Fruit fly (Drosophila melanogaster) whole organism, embryonic: Measurements from ENCODE around the gene Trax.

Experiments used
- ATbp ChIP-seq: fragments of 200-800 bp; sonication (Bioruptor generic); optimal IDR thresholded peaks from 2 replicates; lab custom pipeline; 2017; ENCODE audit warnings: missing biosample characterization, mild to moderate bottlenecking, missing genetic modification characterization, missing genetic modification reagents
- Asciz ChIP-seq: fragments of 200-800 bp; sonication (Bioruptor generic); optimal IDR thresholded peaks from 2 replicates; lab custom pipeline; 2017; ENCODE audit warnings: missing biosample characterization, mild to moderate bottlenecking, missing genetic modification characterization, missing genetic modification reagents
- Awh ChIP-seq: fragments of 200-800 bp; sonication (Bioruptor generic); IDR thresholded peaks from 2 replicates; pipeline ENCODE4, ENCODE4 v1.3.6; 2022; ENCODE audit warnings: missing biosample characterization, missing genetic modification characterization
- CG11093 ChIP-seq: fragments of 200-800 bp; sonication (Bioruptor generic); IDR thresholded peaks from 3 replicates; pipeline ENCODE4 v1.3.6; 2022; ENCODE audit warnings: missing biosample characterization, missing genetic modification characterization
- CG12391 ChIP-seq: fragments of 200-800 bp; sonication (Bioruptor generic); optimal IDR thresholded peaks from 3 replicates; lab custom pipeline; 2018; ENCODE audit warnings: missing biosample characterization, mild to moderate bottlenecking, missing genetic modification characterization, moderate library complexity
- CG13424 ChIP-seq: fragments of 200-800 bp; sonication (Bioruptor generic); optimal IDR thresholded peaks from 2 replicates; lab custom pipeline; 2019; ENCODE audit warnings: missing biosample characterization, mild to moderate bottlenecking, missing genetic modification characterization, moderate library complexity
- CG14710 ChIP-seq: fragments of 200-800 bp; sonication (Bioruptor generic); optimal IDR thresholded peaks from 3 replicates; lab custom pipeline; 2019; ENCODE audit warnings: missing biosample characterization, mild to moderate bottlenecking, missing genetic modification characterization, moderate library complexity
- CG15479 ChIP-seq: fragments of 200-800 bp; sonication (Bioruptor generic); optimal IDR thresholded peaks from 3 replicates; lab custom pipeline; 2019; ENCODE audit warnings: missing biosample characterization, mild to moderate bottlenecking, missing genetic modification characterization, moderate library complexity
- CG17186 ChIP-seq: fragments of 200-800 bp; sonication (Bioruptor generic); optimal IDR thresholded peaks from 3 replicates; lab custom pipeline; 2017; ENCODE audit warnings: missing biosample characterization, missing genetic modification reagents, missing genetic modification characterization
- CG17361 ChIP-seq: fragments of 200-800 bp; sonication (Bioruptor generic); IDR thresholded peaks from 3 replicates; pipeline ENCODE4 v1.3.6; 2022; ENCODE audit warnings: missing biosample characterization, missing genetic modification characterization
- CG2199 ChIP-seq: fragments of 200-800 bp; sonication (Bioruptor generic); IDR thresholded peaks from 3 replicates; pipeline ENCODE4 v1.3.6; 2022; ENCODE audit warnings: missing biosample characterization, missing genetic modification characterization
- CG2712 ChIP-seq: fragments of 200-800 bp; optimal IDR thresholded peaks from 3 replicates; lab custom pipeline; 2019; ENCODE audit warnings: missing biosample characterization, mild to moderate bottlenecking, missing genetic modification characterization, moderate library complexity
- CG3065 ChIP-seq: fragments of 200-800 bp; sonication (Bioruptor generic); optimal IDR thresholded peaks from 2 replicates; lab custom pipeline; 2016; ENCODE audit warnings: missing biosample characterization, missing genetic modification characterization
- CG3407 ChIP-seq: fragments of 200-800 bp; sonication (Bioruptor generic); optimal IDR thresholded peaks from 2 replicates; lab custom pipeline; 2018; ENCODE audit warnings: missing biosample characterization, mild to moderate bottlenecking, missing genetic modification characterization
- CG4360 ChIP-seq: fragments of 200-800 bp; sonication (Bioruptor generic); IDR thresholded peaks from 2 replicates; pipeline ENCODE4 v1.3.6; 2022; ENCODE audit warnings: missing biosample characterization, missing genetic modification characterization
- CG6689 ChIP-seq: fragments of 200-800 bp; sonication (Bioruptor generic); IDR thresholded peaks from 2 replicates; pipeline ENCODE4 v1.3.6; 2022; ENCODE audit warnings: missing biosample characterization, missing genetic modification characterization
- CG7928 ChIP-seq: fragments of 200-800 bp; sonication (Bioruptor generic); optimal IDR thresholded peaks from 2 replicates; lab custom pipeline; 2017; ENCODE audit warnings: missing biosample characterization, mild to moderate bottlenecking, missing genetic modification characterization
- CG9437 ChIP-seq: fragments of 200-800 bp; sonication (Bioruptor generic); optimal IDR thresholded peaks from 2 replicates; lab custom pipeline; 2018; ENCODE audit warnings: missing biosample characterization, mild to moderate bottlenecking, missing genetic modification characterization
- CG9932 ChIP-seq: fragments of 200-800 bp; sonication (Bioruptor generic); IDR thresholded peaks from 2 replicates; pipeline ENCODE4 v1.3.6; 2022; ENCODE audit warnings: missing biosample characterization, missing genetic modification characterization
- CkIIα-i1 ChIP-seq: fragments of 200-800 bp; sonication (Bioruptor generic); IDR thresholded peaks from 2 replicates; pipeline ENCODE4 v1.3.6; 2022; ENCODE audit warnings: missing biosample characterization, missing genetic modification characterization
- Drgx ChIP-seq: fragments of 200-800 bp; sonication (Bioruptor generic); IDR thresholded peaks from 2 replicates; pipeline ENCODE4 v1.3.6; 2022; ENCODE audit warnings: missing biosample characterization, missing genetic modification characterization
- Ets65A ChIP-seq: fragments of 200-800 bp; sonication (Bioruptor generic); peaks from one replicate; lab custom pipeline; 2016; ENCODE audit warnings: missing biosample characterization, missing genetic modification characterization
- HLH3B ChIP-seq: fragments of 200-800 bp; sonication (Bioruptor generic); IDR thresholded peaks from 2 replicates; pipeline ENCODE4 v1.3.6; 2022; ENCODE audit warnings: missing biosample characterization, missing genetic modification characterization
- Hr39 ChIP-seq: fragments of >200 bp; optimal IDR thresholded peaks from 2 replicates; lab custom pipeline; 2017
- Hr51 ChIP-seq, 2 experiments: fragments of 200-800 bp; sonication (Bioruptor generic); optimal IDR thresholded peaks; 2 replicates in 1 of 2; 3 replicates in 1 of 2; lab custom pipeline; 2016 to 2018; ENCODE audit warnings: missing biosample characterization in 2 of 2, missing genetic modification characterization in 2 of 2, mild to moderate bottlenecking in 1 of 2, moderate library complexity in 1 of 2
- Nf-YA ChIP-seq: fragments of 200-800 bp; sonication (Bioruptor generic); IDR thresholded peaks from 2 replicates; pipeline ENCODE4 v1.3.6; 2022; ENCODE audit warnings: missing biosample characterization, missing genetic modification characterization
- Poxn ChIP-seq: fragments of 200-800 bp; sonication (Bioruptor generic); IDR thresholded peaks from 2 replicates; pipeline ENCODE4 v1.3.6; 2022; ENCODE audit warnings: missing biosample characterization, missing genetic modification characterization
- Sin3A ChIP-seq: fragments of >200 bp; optimal IDR thresholded peaks from 2 replicates; lab custom pipeline; 2018
- Sox102F ChIP-seq: fragments of 200-800 bp; sonication (Bioruptor generic); optimal IDR thresholded peaks from 2 replicates; lab custom pipeline; 2018; ENCODE audit warnings: missing biosample characterization, mild to moderate bottlenecking, missing genetic modification characterization, moderate library complexity
- Sry-β ChIP-seq: fragments of 200-800 bp; sonication (Bioruptor generic); optimal IDR thresholded peaks from 2 replicates; lab custom pipeline; 2018; ENCODE audit warnings: missing biosample characterization, mild to moderate bottlenecking, missing genetic modification characterization, moderate library complexity
- Tbp ChIP-seq: fragments of >200 bp; optimal IDR thresholded peaks from 2 replicates; lab custom pipeline; 2018; ENCODE audit warnings: missing biosample characterization, missing genetic modification characterization
- abd-A ChIP-seq: fragments of 200-800 bp; sonication (Bioruptor generic); optimal IDR thresholded peaks from 3 replicates; lab custom pipeline; 2019; ENCODE audit warnings: missing biosample characterization, mild to moderate bottlenecking, missing genetic modification characterization, moderate library complexity
- ase ChIP-seq: fragments of 200-800 bp; sonication (Bioruptor generic); IDR thresholded peaks from 3 replicates; pipeline ENCODE4 v1.3.6; 2022; ENCODE audit warnings: missing biosample characterization, missing genetic modification characterization
- ato ChIP-seq: fragments of 200-800 bp; sonication (Bioruptor generic); IDR thresholded peaks from 2 replicates; pipeline ENCODE4 v1.3.6; 2022; ENCODE audit warnings: missing biosample characterization, missing genetic modification characterization; ENCODE audit not compliant: partially characterized antibody
- br ChIP-seq: fragments of >200 bp; optimal IDR thresholded peaks from 2 replicates; lab custom pipeline; 2017
- cad ChIP-seq: fragments of >200 bp; optimal IDR thresholded peaks from 2 replicates; lab custom pipeline; 2017; ENCODE audit warnings: missing biosample characterization, missing genetic modification characterization
- eve ChIP-seq, 2 experiments: fragments of >200 bp; optimal IDR thresholded peaks; 2 replicates each; lab custom pipeline; 2017; ENCODE audit warnings: missing biosample characterization in 2 of 2, missing genetic modification characterization in 2 of 2
- gem ChIP-seq: fragments of 200-800 bp; sonication (Bioruptor generic); optimal IDR thresholded peaks from 2 replicates; lab custom pipeline; 2019; ENCODE audit warnings: missing biosample characterization, mild to moderate bottlenecking, missing genetic modification characterization, moderate library complexity
- grau ChIP-seq: fragments of 200-800 bp; optimal IDR thresholded peaks from 3 replicates; lab custom pipeline; 2019; ENCODE audit warnings: missing biosample characterization, mild to moderate bottlenecking, missing genetic modification characterization, moderate library complexity
- jumu ChIP-seq: fragments of 200-800 bp; sonication (Bioruptor generic); optimal IDR thresholded peaks from 3 replicates; lab custom pipeline; 2016; ENCODE audit warnings: missing biosample characterization, missing genetic modification characterization
- pan ChIP-seq, 4 experiments: fragments of >200 bp in 3 of 4; fragments of 200-800 bp in 1 of 4; sonication (Bioruptor generic) in 1 of 4; optimal IDR thresholded peaks in 3 of 4; IDR thresholded peaks in 1 of 4; 2 replicates each; pipeline versions ENCODE4 v1.3.6 to Lab custom; 2017 to 2022; ENCODE audit warnings: missing biosample characterization in 2 of 4, missing genetic modification characterization in 2 of 4, mixed read lengths in 1 of 4
- phol ChIP-seq: fragments of 200-800 bp; sonication (Bioruptor generic); optimal IDR thresholded peaks from 3 replicates; lab custom pipeline; 2018; ENCODE audit warnings: missing biosample characterization, mild to moderate bottlenecking, missing genetic modification characterization, moderate library complexity
- row ChIP-seq: fragments of 200-800 bp; sonication (Bioruptor generic); IDR thresholded peaks from 3 replicates; pipeline ENCODE4 v1.3.6; 2022; ENCODE audit warnings: missing biosample characterization, missing genetic modification characterization
- slbo ChIP-seq: fragments of 200-800 bp; sonication (Bioruptor generic); IDR thresholded peaks from 2 replicates; pipeline ENCODE4 v1.3.6; 2022; ENCODE audit warnings: missing biosample characterization, missing genetic modification characterization
- sob ChIP-seq: fragments of 200-800 bp; sonication (Bioruptor generic); IDR thresholded peaks from 2 replicates; pipeline ENCODE4 v1.3.6; 2022; ENCODE audit warnings: missing biosample characterization, missing genetic modification characterization
- sr ChIP-seq: fragments of 200-800 bp; sonication (Bioruptor generic); IDR thresholded peaks from 3 replicates; pipeline ENCODE4 v1.3.6; 2022; ENCODE audit warnings: missing biosample characterization, missing genetic modification characterization
- trh ChIP-seq: fragments of 200-800 bp; sonication (Bioruptor generic); optimal IDR thresholded peaks from 2 replicates; lab custom pipeline; 2016; ENCODE audit warnings: missing biosample characterization, missing genetic modification characterization
- twi ChIP-seq: fragments of 200-800 bp; optimal IDR thresholded peaks from 2 replicates; lab custom pipeline; 2019; ENCODE audit warnings: missing biosample characterization, mild to moderate bottlenecking, missing genetic modification characterization, moderate library complexity
- zen ChIP-seq: fragments of 200-800 bp; sonication (Bioruptor generic); optimal IDR thresholded peaks from 3 replicates; lab custom pipeline; 2018; ENCODE audit warnings: missing biosample characterization, mild to moderate bottlenecking, missing genetic modification characterization, moderate library complexity

The Trax gene

DNA sequence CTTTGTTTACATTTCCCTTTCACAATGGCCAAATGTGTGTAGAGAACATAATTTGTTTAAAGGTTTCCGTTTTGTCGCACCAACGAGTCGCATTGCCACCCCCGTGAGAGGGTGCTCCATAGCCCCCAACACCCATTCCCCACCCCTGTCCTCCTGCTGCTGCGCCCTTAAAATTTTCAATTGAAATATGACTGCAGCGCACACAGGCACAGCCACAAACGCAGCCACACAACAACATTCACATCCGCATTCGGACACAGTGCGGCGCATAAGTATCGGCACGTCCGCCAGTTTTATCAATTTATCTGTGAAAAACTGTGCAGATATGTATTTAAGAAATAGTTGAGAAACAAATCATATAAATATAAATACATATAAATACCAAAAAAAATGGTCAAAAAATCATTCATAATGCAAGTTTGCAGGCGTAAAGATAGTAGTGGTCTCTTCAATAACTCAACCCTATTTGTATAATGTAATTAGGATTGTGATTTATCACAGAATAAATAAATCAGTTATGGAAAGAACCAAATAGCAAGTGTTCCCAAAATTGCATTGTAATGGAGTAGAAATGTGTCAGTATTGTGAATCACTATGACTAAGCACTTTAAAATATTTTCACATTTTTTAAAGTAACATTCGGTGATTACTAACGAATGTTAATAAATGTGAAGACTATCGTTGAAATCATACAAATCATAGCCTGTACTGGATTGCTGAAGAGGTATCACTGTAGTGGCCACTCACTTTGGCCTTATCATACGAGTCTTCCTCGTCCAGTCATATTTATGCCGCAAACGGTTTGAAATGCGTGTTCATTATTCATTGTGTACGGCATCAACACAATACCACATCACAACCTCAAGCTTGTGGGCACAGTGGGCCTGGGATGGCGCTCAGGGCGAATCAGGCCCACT lies 48.5 kb downstream of the Trax start (continued):
- TF ChIP-seq CG2712 (peak; percentile 16), grau (tag; lab: Kevin White, UChicago) (peak; percentile 65), phol (tag; lab: Kevin White, UChicago) (no peak), Hr39 (no peak), ATbp (GFP tag; lab: Kevin White, UChicago) (no peak), abd-A (tag; lab: Kevin White, UChicago) (no peak), trh (GFP tag; lab: Kevin White, UChicago) (no peak), Sox102F (no peak), sr (GFP tag; lab: Robert Waterston, UW) (0 out of 3 replicates have a peak, but pooled peaks have one; percentile 12), Sry-β (no peak), zen (no peak), CG3407 (GFP tag; lab: Kevin White, UChicago) (no peak), Tbp (GFP tag; lab: Kevin White, UChicago) (no peak), CG14710 (tag; lab: Kevin White, UChicago) (no peak), CG17186 (GFP tag; lab: Kevin White, UChicago) (no peak), row (GFP tag; lab: Robert Waterston, UW) (peak; percentile 53; the same call in 2 of the 3 replicates), CG9437 (peak; percentile 2), slbo (GFP tag; lab: Robert Waterston, UW) (peak; percentile 20; the same call in 1 of the 2 replicates), eve (GFP tag; optimal IDR thresholded peaks at IDR 0.05; lab: Kevin White, UChicago) (no peak), br (no peak), CG13424 (tag; lab: Kevin White, UChicago) (no peak), pan (optimal IDR thresholded peaks at IDR 0.05; lab: Kevin White, UChicago) (no peak), pan (GFP tag; optimal IDR thresholded peaks at IDR 0.05 in 1 of 2, IDR thresholded peaks at IDR 0.05 in 1 of 2) (no peak), ato (no peak), CG2199 (no peak), gem (tag; lab: Kevin White, UChicago) (peak; percentile 25), Poxn (no peak), CG11093 (0 out of 3 replicates have a peak, but pooled peaks have one; percentile 30), Hr51 (GFP tag; optimal IDR thresholded peaks at IDR 0.05; lab: Kevin White, UChicago) (peak in 1 of 2 experiments; percentile 1), CG12391 (no peak), cad (no peak), CG4360 (GFP tag; lab: Robert Waterston, UW) (no peak), jumu (GFP tag; lab: Kevin White, UChicago) (no peak), CG15479 (no peak), CG3065 (GFP tag; lab: Kevin White, UChicago) (no peak), Awh (GFP tag; lab: Robert Waterston, UW) (0 out of 2 replicates have a peak, but pooled peaks have one; percentile 26), CkIIα-i1 (no peak), sob (GFP tag; lab: Robert Waterston, UW) (peak; percentile 41; the same call in 1 of the 2 replicates), Sin3A (lab: Kevin White, UChicago) (no peak), Nf-YA (GFP tag; lab: Robert Waterston, UW) (0 out of 2 replicates have a peak, but pooled peaks have one; percentile 17), CG7928 (GFP tag; lab: Kevin White, UChicago) (no peak), Asciz (GFP tag; lab: Kevin White, UChicago) (peak; percentile 16), ase (0 out of 3 replicates have a peak, but pooled peaks have one; percentile 8), CG9932 (GFP tag; lab: Robert Waterston, UW) (no peak), Ets65A (GFP tag; lab: Kevin White, UChicago) (peak; percentile 66), CG17361 (peak; percentile 44; the same call in 2 of the 3 replicates), HLH3B (GFP tag; lab: Robert Waterston, UW) (peak; percentile 35; the same call in 1 of the 2 replicates), CG6689 (GFP tag; lab: Robert Waterston, UW) (no peak), twi (tag; lab: Kevin White, UChicago) (no peak), Drgx (GFP tag; lab: Robert Waterston, UW) (no peak; the same call in 1 of the 2 replicates)
